Worm (Caenorhabditis elegans) whole organism, early embryonic: Measurements from ENCODE around the gene F54F7.6.

Experiments used
- B0310.2 ChIP-seq: sonication (generic microtip); optimal IDR thresholded peaks from 2 replicates; lab custom pipeline; 2016; ENCODE audit warnings: mild to moderate bottlenecking, missing genetic modification characterization, missing compliant biosample characterization
- F13C5.2 ChIP-seq: sonication (generic microtip); optimal IDR thresholded peaks from 2 replicates; lab custom pipeline; 2017; ENCODE audit warnings: mild to moderate bottlenecking, missing genetic modification characterization, inconsistent platforms, missing compliant biosample characterization
- aly-1 ChIP-seq: sonication (generic microtip); optimal IDR thresholded peaks from 2 replicates; lab custom pipeline; 2016; ENCODE audit warnings: missing genetic modification characterization, missing compliant biosample characterization
- ama-1 ChIP-seq: fragments of 150-350 bp; optimal IDR thresholded peaks from 2 replicates; lab custom pipeline; 2014
- ceh-13 ChIP-seq: fragments of 200-800 bp; sonication (Bioruptor generic); optimal IDR thresholded peaks from 2 replicates; lab custom pipeline; 2018; ENCODE audit warnings: mild to moderate bottlenecking, missing genetic modification characterization, missing compliant biosample characterization
- ceh-36 ChIP-seq: sonication (generic microtip); optimal IDR thresholded peaks from 2 replicates; lab custom pipeline; 2016; ENCODE audit warnings: missing genetic modification characterization, inconsistent platforms, missing compliant biosample characterization
- ets-7 ChIP-seq: sonication (generic microtip); optimal IDR thresholded peaks from 2 replicates; lab custom pipeline; 2016; ENCODE audit warnings: missing genotype, missing genetic modification characterization, missing compliant biosample characterization
- flt-1 ChIP-seq: fragments of 200-800 bp; sonication (Bioruptor generic); IDR thresholded peaks from 2 replicates; pipeline ENCODE4 v1.3.6; 2022; ENCODE audit warnings: missing genetic modification characterization, missing compliant biosample characterization
- hmbx-1 ChIP-seq: sonication (generic microtip); optimal IDR thresholded peaks from 2 replicates; lab custom pipeline; 2016; ENCODE audit warnings: mild to moderate bottlenecking, missing genetic modification characterization, missing compliant biosample characterization
- hmg-4 ChIP-seq: fragments of 200-800 bp; sonication (Bioruptor generic); optimal IDR thresholded peaks from 2 replicates; lab custom pipeline; 2018; ENCODE audit warnings: mild to moderate bottlenecking, missing genetic modification characterization, missing compliant biosample characterization
- hnd-1 ChIP-seq: sonication (generic microtip); optimal IDR thresholded peaks from 2 replicates; lab custom pipeline; 2016; ENCODE audit warnings: missing genetic modification characterization, missing compliant biosample characterization
- pes-1 ChIP-seq: fragments of 200-800 bp; sonication (Bioruptor generic); IDR thresholded peaks from 2 replicates; pipeline ENCODE4 v1.3.6; 2022; ENCODE audit warnings: missing genetic modification reagents, missing genetic modification characterization, missing compliant biosample characterization
- scrt-1 ChIP-seq: fragments of 200-800 bp; sonication (Bioruptor generic); IDR thresholded peaks from 2 replicates; pipeline ENCODE4 v1.3.6; 2022; ENCODE audit warnings: missing genetic modification characterization, missing compliant biosample characterization
- sea-1 ChIP-seq: fragments of 200-800 bp; sonication (Bioruptor generic); conservative IDR thresholded peaks from 2 replicates; pipeline ENCODE4 v1.3.6; 2022; ENCODE audit warnings: missing genetic modification characterization, missing compliant biosample characterization
- tbx-11 ChIP-seq: fragments of 200-800 bp; sonication (Bioruptor generic); IDR thresholded peaks from 2 replicates; pipeline ENCODE4 v1.3.6; 2022; ENCODE audit warnings: missing genetic modification characterization, missing compliant biosample characterization
- tbx-37 ChIP-seq: fragments of 200-800 bp; sonication (Bioruptor generic); conservative IDR thresholded peaks from 2 replicates; pipeline ENCODE4 v1.3.6; 2022; ENCODE audit warnings: missing genetic modification reagents, missing genetic modification characterization, missing compliant biosample characterization
- tra-4 ChIP-seq: sonication (generic microtip); optimal IDR thresholded peaks from 2 replicates; lab custom pipeline; 2017; ENCODE audit warnings: missing genetic modification characterization, missing compliant biosample characterization

The F54F7.6 gene

ce11 chrX:11854432-11854831 lies 10.8 kb upstream of the F54F7.6 start:
- TF ChIP-seq hmbx-1 (tag; lab: Kevin White, UChicago) (no peak), B0310.2 (tag; lab: Kevin White, UChicago) (no peak), ets-7 (no peak), aly-1 (tag; lab: Kevin White, UChicago) (no peak), pes-1 (GFP tag; lab: Robert Waterston, UW) (no peak), scrt-1 (GFP tag; lab: Robert Waterston, UW) (no peak), F13C5.2 (no peak), ceh-36 (no peak), tbx-37 (no peak), ama-1 (lab: Kevin White, UChicago) (no peak), hmg-4 (GFP tag; lab: Kevin White, UChicago) (no peak), flt-1 (no peak), hnd-1 (no peak), sea-1 (GFP tag; lab: Robert Waterston, UW) (no peak)

ce11 chrX:11854903-11855302 lies 10.3 kb upstream of the F54F7.6 start, which contains the start of gene F54F7.8:
Gene F54F7.8, minus strand, starts transcription at chrX:11855003.
- no peak for TF ChIP-seq ceh-13 (GFP tag; lab: Kevin White, UChicago)
- TF ChIP-seq hmg-4 (GFP tag; lab: Kevin White, UChicago) = no peak
- no peak for TF ChIP-seq ama-1 (lab: Kevin White, UChicago)
- TF ChIP-seq tbx-11 (GFP tag; lab: Robert Waterston, UW) = no peak
- TF ChIP-seq flt-1 = no peak
- no peak for TF ChIP-seq B0310.2 (tag; lab: Kevin White, UChicago)

- no peak for TF ChIP-seq tbx-37
- no peak for TF ChIP-seq F13C5.2
- no peak for TF ChIP-seq tbx-11 (GFP tag; lab: Robert Waterston, UW)
- no peak for TF ChIP-seq flt-1
- no peak for TF ChIP-seq tra-4 (tag; lab: Kevin White, UChicago)
- TF ChIP-seq hnd-1 = no peak
- TF ChIP-seq ceh-36 = no peak
- TF ChIP-seq hmbx-1 (tag; lab: Kevin White, UChicago) = no peak
- TF ChIP-seq B0310.2 (tag; lab: Kevin White, UChicago) = no peak
- no peak for TF ChIP-seq aly-1 (tag; lab: Kevin White, UChicago)
Observed at ce11 chrX:11856214-11856613, 9.0 kb upstream of the F54F7.6 start.

ce11 chrX:11857178-11857577 lies 8.0 kb upstream of the F54F7.6 start, which contains the start of gene mes-1:
Gene mes-1, plus strand, starts transcription at chrX:11857478.
- TF ChIP-seq tbx-37 (no peak), F13C5.2 (no peak), hmbx-1 (tag; lab: Kevin White, UChicago) (no peak), aly-1 (tag; lab: Kevin White, UChicago) (no peak), ets-7 (no peak), hmg-4 (GFP tag; lab: Kevin White, UChicago) (no peak), sea-1 (GFP tag; lab: Robert Waterston, UW) (no peak), pes-1 (GFP tag; lab: Robert Waterston, UW) (no peak), tra-4 (tag; lab: Kevin White, UChicago) (no peak)

ce11 chrX:11863307-11863706 lies 1.9 kb upstream of the F54F7.6 start, which contains the start of gene F54F7.10:
Gene F54F7.10, plus strand, starts transcription at chrX:11863607.
- TF ChIP-seq ets-7 = no peak
- no peak for TF ChIP-seq aly-1 (tag; lab: Kevin White, UChicago)
- no peak for TF ChIP-seq F13C5.2

- TF ChIP-seq ceh-36 (no peak), sea-1 (GFP tag; lab: Robert Waterston, UW) (no peak), aly-1 (tag; lab: Kevin White, UChicago) (no peak), flt-1 (no peak), tbx-37 (no peak), hnd-1 (no peak), scrt-1 (GFP tag; lab: Robert Waterston, UW) (no peak), tbx-11 (GFP tag; lab: Robert Waterston, UW) (no peak), pes-1 (GFP tag; lab: Robert Waterston, UW) (no peak), ets-7 (no peak), B0310.2 (tag; lab: Kevin White, UChicago) (no peak), tra-4 (tag; lab: Kevin White, UChicago) (no peak), hmg-4 (GFP tag; lab: Kevin White, UChicago) (no peak), ama-1 (lab: Kevin White, UChicago) (no peak), F13C5.2 (no peak), hmbx-1 (tag; lab: Kevin White, UChicago) (no peak)
Observed at ce11 chrX:11869260-11869659, 4.1 kb downstream of the F54F7.6 start, which contains the start of gene dot-1.2. Gene dot-1.2, minus strand, starts transcription at chrX:11869360.

- TF ChIP-seq ceh-13 (GFP tag; lab: Kevin White, UChicago) (no peak), hnd-1 (no peak), F13C5.2 (no peak), hmbx-1 (tag; lab: Kevin White, UChicago) (no peak), tra-4 (tag; lab: Kevin White, UChicago) (no peak), hmg-4 (GFP tag; lab: Kevin White, UChicago) (no peak), ets-7 (peak; percentile 60), scrt-1 (GFP tag; lab: Robert Waterston, UW) (no peak)
Observed at ce11 chrX:11870393-11870792, 5.2 kb downstream of the F54F7.6 start.

ce11 chrX:11872210-11872609 lies 7.0 kb downstream of the F54F7.6 start:
- 0 out of 2 replicates have a peak, but pooled peaks have one; percentile 16 for TF ChIP-seq scrt-1 (GFP tag; lab: Robert Waterston, UW)
- no peak for TF ChIP-seq ama-1 (lab: Kevin White, UChicago)

ce11 chrX:11875260-11875659 lies 10.1 kb downstream of the F54F7.6 start, which contains the start of gene Y62H9A.1:
Gene Y62H9A.1, plus strand, starts transcription at chrX:11875541.
- TF ChIP-seq sea-1 (GFP tag; lab: Robert Waterston, UW) = no peak
- no peak for TF ChIP-seq aly-1 (tag; lab: Kevin White, UChicago)
- TF ChIP-seq flt-1 = no peak
- TF ChIP-seq scrt-1 (GFP tag; lab: Robert Waterston, UW) = no peak
